Worm (Caenorhabditis elegans) whole organism, L4 larva: Measurements from ENCODE around the gene rars-1.

ENCODE experiments used
- Y5F2A.4 ChIP-seq: fragments of 200-800 bp; sonication (Bioruptor generic); optimal IDR thresholded peaks from 2 replicates; lab custom pipeline; 2018; ENCODE audit warnings: mild to moderate bottlenecking, missing genetic modification characterization, missing compliant biosample characterization
- dmd-8 ChIP-seq: fragments of 200-800 bp; sonication (Bioruptor generic); IDR thresholded peaks from 2 replicates; pipeline ENCODE4 v1.3.6; 2022; ENCODE audit warnings: missing genetic modification characterization, missing compliant biosample characterization
- hlh-30 ChIP-seq: sonication (generic microtip); optimal IDR thresholded peaks from 2 replicates; lab custom pipeline; 2017; ENCODE audit warnings: antibody characterized with exemption, mild to moderate bottlenecking, missing genetic modification characterization, missing compliant biosample characterization; ENCODE audit not compliant: insufficient read depth
- lin-39 ChIP-seq: fragments of 150-350 bp; optimal IDR thresholded peaks from 2 replicates; lab custom pipeline; 2014; ENCODE audit warnings: missing biosample characterization, missing genetic modification reagents, missing genetic modification characterization
- lsy-2 ChIP-seq, 2 experiments: fragments of 150-350 bp in 1 of 2; sonication (generic microtip) in 1 of 2; optimal IDR thresholded peaks; 2 replicates each; lab custom pipeline; 2014 to 2017; ENCODE audit warnings: missing biosample characterization in 2 of 2, missing genetic modification characterization in 2 of 2
- nhr-11 ChIP-seq: fragments of 150-350 bp; optimal IDR thresholded peaks from 2 replicates; lab custom pipeline; 2014; ENCODE audit warnings: missing biosample characterization, missing genetic modification characterization
- nhr-28 ChIP-seq: fragments of 150-350 bp; optimal IDR thresholded peaks from 2 replicates; lab custom pipeline; 2014; ENCODE audit warnings: missing biosample characterization, missing genetic modification characterization
- nhr-76 ChIP-seq: fragments of 150-350 bp; optimal IDR thresholded peaks from 2 replicates; lab custom pipeline; 2014; ENCODE audit warnings: missing biosample characterization, missing genetic modification characterization
- nhr-77 ChIP-seq: fragments of 150-350 bp; optimal IDR thresholded peaks from 2 replicates; lab custom pipeline; 2014; ENCODE audit warnings: missing biosample characterization, missing genetic modification characterization
- pqm-1 ChIP-seq: sonication (generic microtip); optimal IDR thresholded peaks from 2 replicates; lab custom pipeline; 2017; ENCODE audit warnings: missing biosample characterization, missing genetic modification characterization
- snpc-4 ChIP-seq: fragments of 150-350 bp; optimal IDR thresholded peaks from 2 replicates; lab custom pipeline; 2014; ENCODE audit warnings: missing biosample characterization, missing genetic modification characterization
- zip-2 ChIP-seq: fragments of 150-350 bp; optimal IDR thresholded peaks from 2 replicates; lab custom pipeline; 2014; ENCODE audit warnings: missing biosample characterization, missing genetic modification characterization

DNA sequence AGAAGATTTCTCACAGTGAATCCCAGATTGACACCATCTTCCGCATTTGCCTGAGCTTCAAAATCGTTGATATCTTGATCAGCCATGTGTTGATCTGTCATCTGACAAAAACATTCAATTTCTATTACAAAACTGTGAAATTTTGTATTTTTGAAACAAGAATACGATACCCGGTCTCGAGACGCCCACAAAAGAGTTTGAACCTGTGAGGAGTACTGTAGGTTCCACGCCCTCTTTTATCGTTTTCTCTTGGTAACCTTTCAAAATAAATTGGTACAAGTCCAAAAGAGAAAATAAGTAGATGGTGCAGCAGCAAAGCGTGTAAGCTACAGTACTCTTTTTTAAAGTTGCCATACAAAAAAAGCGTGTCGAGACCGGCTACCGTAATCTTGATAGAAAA is 7.0 kb downstream of the rars-1 start, which contains the start of gene F26F4.12:
- TF ChIP-seq nhr-77 (tag; lab: Kevin White, UChicago), result no peak
- no peak for TF ChIP-seq nhr-11 (tag; lab: Kevin White, UChicago)
- TF ChIP-seq pqm-1 (tag; lab: Kevin White, UChicago), result no peak
- no peak for TF ChIP-seq lin-39 (tag; lab: Kevin White, UChicago)
- TF ChIP-seq dmd-8, result no peak
- TF ChIP-seq zip-2 (tag; lab: Kevin White, UChicago), result no peak
- no peak for TF ChIP-seq nhr-76 (tag; lab: Kevin White, UChicago)
- no peak for TF ChIP-seq hlh-30 (tag; lab: Kevin White, UChicago)
- no peak for TF ChIP-seq snpc-4 (tag; lab: Kevin White, UChicago)
- no peak for TF ChIP-seq Y5F2A.4 (GFP tag; lab: Kevin White, UChicago)
- no peak for TF ChIP-seq lsy-2 (tag; optimal IDR thresholded peaks at IDR 0.05; lab: Kevin White, UChicago)
- TF ChIP-seq nhr-28 (tag; lab: Kevin White, UChicago), result no peak
